Worm (Caenorhabditis elegans) whole organism, L4 larva: ENCODE measurements around the gene dmsr-8.

Experiments used
- D1046.2 ChIP-seq: fragments of 200-800 bp; sonication (Bioruptor generic); IDR thresholded peaks from 2 replicates; pipeline ENCODE4 v1.3.6; 2022; ENCODE audit warnings: missing genetic modification characterization, missing compliant biosample characterization
- F26F4.8 ChIP-seq: fragments of 200-800 bp; sonication (Bioruptor generic); conservative IDR thresholded peaks from 2 replicates; pipeline ENCODE4 v1.3.6; 2022; ENCODE audit warnings: missing genetic modification characterization, missing compliant biosample characterization
- F37D6.2 ChIP-seq: sonication (generic microtip); optimal IDR thresholded peaks from 2 replicates; lab custom pipeline; 2016; ENCODE audit warnings: mild to moderate bottlenecking, missing genetic modification characterization, missing compliant biosample characterization
- F44E2.7 ChIP-seq: fragments of 200-800 bp; sonication (Bioruptor generic); IDR thresholded peaks from 2 replicates; pipeline ENCODE4 v2.1.2; 2022; ENCODE audit warnings: missing genetic modification characterization, missing compliant biosample characterization
- F49E8.2 ChIP-seq: sonication (generic microtip); optimal IDR thresholded peaks from 2 replicates; lab custom pipeline; 2016; ENCODE audit warnings: missing compliant biosample characterization, mild to moderate bottlenecking, missing genetic modification characterization, borderline replicate concordance
- T20F7.1 ChIP-seq: fragments of 200-800 bp; sonication (Bioruptor generic); optimal IDR thresholded peaks from 2 replicates; lab custom pipeline; 2018; ENCODE audit warnings: mild to moderate bottlenecking, missing genetic modification characterization, missing compliant biosample characterization
- T26A8.4 ChIP-seq: fragments of 200-800 bp; sonication (Bioruptor generic); IDR thresholded peaks from 2 replicates; pipeline ENCODE4 v1.3.6; 2022; ENCODE audit warnings: missing genetic modification characterization, missing compliant biosample characterization
- Y105C5A.15 ChIP-seq: fragments of 200-800 bp; sonication (Bioruptor generic); IDR thresholded peaks from 2 replicates; pipeline ENCODE4 v1.3.6; 2022; ENCODE audit warnings: missing genetic modification characterization, missing compliant biosample characterization
- Y75B8A.6 ChIP-seq: fragments of 200-800 bp; sonication (Bioruptor generic); IDR thresholded peaks from 2 replicates; pipeline ENCODE4 v1.3.6; 2022; ENCODE audit warnings: missing genetic modification reagents, missing genetic modification characterization, missing compliant biosample characterization
- aly-2 ChIP-seq: sonication (generic microtip); optimal IDR thresholded peaks from 2 replicates; lab custom pipeline; 2018; ENCODE audit warnings: missing biosample characterization, missing genetic modification characterization
- ceh-32 ChIP-seq: sonication (generic microtip); optimal IDR thresholded peaks from 2 replicates; lab custom pipeline; 2016; ENCODE audit warnings: mild to moderate bottlenecking, missing genetic modification characterization, missing compliant biosample characterization; ENCODE audit not compliant: poor library complexity
- ces-1 ChIP-seq: fragments of 150-350 bp; sonication (generic microtip); optimal IDR thresholded peaks from 4 replicates; lab custom pipeline; 2014; ENCODE audit warnings: missing biosample characterization, missing genetic modification reagents, missing genetic modification characterization
- cey-2 ChIP-seq: sonication (generic microtip); optimal IDR thresholded peaks from 3 replicates; lab custom pipeline; 2017; ENCODE audit warnings: missing genetic modification characterization, mild to moderate bottlenecking, missing compliant biosample characterization, antibody characterized with exemption, borderline replicate concordance; ENCODE audit not compliant: insufficient read depth
- ctbp-1 ChIP-seq: fragments of 200-800 bp; sonication (Bioruptor generic); IDR thresholded peaks from 2 replicates; pipeline ENCODE4 v1.3.6; 2022; ENCODE audit warnings: missing genetic modification reagents, missing genetic modification characterization, missing compliant biosample characterization
- daf-12 ChIP-seq: fragments of 150-350 bp; optimal IDR thresholded peaks from 2 replicates; lab custom pipeline; 2014; ENCODE audit warnings: missing biosample characterization, missing genetic modification reagents, missing genetic modification characterization
- dmd-9 ChIP-seq: fragments of 200-800 bp; sonication (Bioruptor generic); IDR thresholded peaks from 2 replicates; pipeline ENCODE4 v1.3.6; 2022; ENCODE audit warnings: missing genetic modification reagents, missing genetic modification characterization, missing compliant biosample characterization
- duxl-1 ChIP-seq: sonication (generic microtip); optimal IDR thresholded peaks from 2 replicates; lab custom pipeline; 2016; ENCODE audit warnings: mild to moderate bottlenecking, missing genetic modification characterization, moderate library complexity, missing compliant biosample characterization; ENCODE audit not compliant: poor library complexity
- egl-43 ChIP-seq: fragments of 200-800 bp; sonication (Bioruptor generic); IDR thresholded peaks from 2 replicates; pipeline ENCODE4 v1.3.6; 2022; ENCODE audit warnings: missing genetic modification reagents, missing genetic modification characterization, missing compliant biosample characterization
- fos-1 ChIP-seq: fragments of 150-350 bp; optimal IDR thresholded peaks from 2 replicates; lab custom pipeline; 2014; ENCODE audit warnings: missing biosample characterization, missing genetic modification characterization
- gei-8 ChIP-seq: fragments of 200-800 bp; sonication (Bioruptor generic); optimal IDR thresholded peaks from 2 replicates; lab custom pipeline; 2018; ENCODE audit warnings: mild to moderate bottlenecking, missing genetic modification characterization, missing compliant biosample characterization
- hif-1 ChIP-seq, 2 experiments: sonication (generic microtip); optimal IDR thresholded peaks; 2 replicates each; lab custom pipeline; 2016 to 2017; ENCODE audit warnings: missing compliant biosample characterization in 2 of 2, missing genetic modification characterization in 2 of 2, missing genetic modification reagents in 2 of 2, missing genotype in 2 of 2, mild to moderate bottlenecking in 1 of 2
- hlh-11 ChIP-seq: fragments of 200-800 bp; sonication (Bioruptor generic); optimal IDR thresholded peaks from 2 replicates; lab custom pipeline; 2018; ENCODE audit warnings: mild to moderate bottlenecking, missing genetic modification characterization, missing compliant biosample characterization
- hlh-30 ChIP-seq: sonication (generic microtip); optimal IDR thresholded peaks from 2 replicates; lab custom pipeline; 2017; ENCODE audit warnings: antibody characterized with exemption, mild to moderate bottlenecking, missing genetic modification characterization, missing compliant biosample characterization; ENCODE audit not compliant: insufficient read depth
- hmg-1.1 ChIP-seq: fragments of 200-800 bp; sonication (Bioruptor generic); IDR thresholded peaks from 2 replicates; pipeline ENCODE4 v1.3.6; 2022; ENCODE audit warnings: missing genetic modification reagents, missing genetic modification characterization, missing compliant biosample characterization
- lin-13 ChIP-seq: fragments of 150-350 bp; optimal IDR thresholded peaks from 2 replicates; lab custom pipeline; 2014; ENCODE audit warnings: missing biosample characterization, missing genetic modification reagents, missing genetic modification characterization
- lin-15B ChIP-seq: fragments of 150-350 bp; sonication (generic microtip); optimal IDR thresholded peaks from 3 replicates; lab custom pipeline; 2014; ENCODE audit warnings: missing biosample characterization, missing genetic modification characterization
- lsy-2 ChIP-seq, 2 experiments: fragments of 150-350 bp in 1 of 2; sonication (generic microtip) in 1 of 2; optimal IDR thresholded peaks; 2 replicates each; lab custom pipeline; 2014 to 2017; ENCODE audit warnings: missing biosample characterization in 2 of 2, missing genetic modification characterization in 2 of 2
- madf-9 ChIP-seq: fragments of 200-800 bp; sonication (Bioruptor generic); conservative IDR thresholded peaks from 2 replicates; pipeline ENCODE4 v1.3.6; 2022; ENCODE audit warnings: missing genetic modification reagents, missing genetic modification characterization, missing compliant biosample characterization
- mdl-1 ChIP-seq, 2 experiments: fragments of 150-350 bp in 1 of 2; sonication (generic microtip) in 1 of 2; optimal IDR thresholded peaks; 2 replicates each; lab custom pipeline; 2014 to 2017; ENCODE audit warnings: missing biosample characterization in 2 of 2, missing genetic modification characterization in 2 of 2
- mep-1 ChIP-seq: fragments of 150-350 bp; sonication (generic microtip); optimal IDR thresholded peaks from 3 replicates; lab custom pipeline; 2014; ENCODE audit warnings: missing biosample characterization, missing genetic modification characterization
- mes-2 ChIP-seq: sonication (generic microtip); optimal IDR thresholded peaks from 2 replicates; lab custom pipeline; 2016; ENCODE audit warnings: missing genotype, mild to moderate bottlenecking, missing genetic modification characterization, missing compliant biosample characterization; ENCODE audit not compliant: poor library complexity, severe bottlenecking
- mxl-2 ChIP-seq: fragments of 200-800 bp; sonication (Bioruptor generic); conservative IDR thresholded peaks from 2 replicates; pipeline ENCODE4 v1.3.6; 2022; ENCODE audit warnings: missing genetic modification reagents, missing genetic modification characterization, missing compliant biosample characterization
- mxl-3 ChIP-seq: fragments of 200-800 bp; sonication (Bioruptor generic); optimal IDR thresholded peaks from 2 replicates; lab custom pipeline; 2018; ENCODE audit warnings: mild to moderate bottlenecking, missing genetic modification characterization, missing compliant biosample characterization
- nhr-10 ChIP-seq: fragments of 150-350 bp; optimal IDR thresholded peaks from 2 replicates; lab custom pipeline; 2014; ENCODE audit warnings: missing biosample characterization, missing genetic modification characterization
- nhr-102 ChIP-seq: sonication (generic microtip); optimal IDR thresholded peaks from 2 replicates; lab custom pipeline; 2016; ENCODE audit warnings: mild to moderate bottlenecking, missing genetic modification characterization, moderate library complexity, missing compliant biosample characterization
- nhr-11 ChIP-seq: fragments of 150-350 bp; optimal IDR thresholded peaks from 2 replicates; lab custom pipeline; 2014; ENCODE audit warnings: missing biosample characterization, missing genetic modification characterization
- nhr-28 ChIP-seq: fragments of 150-350 bp; optimal IDR thresholded peaks from 2 replicates; lab custom pipeline; 2014; ENCODE audit warnings: missing biosample characterization, missing genetic modification characterization
- nhr-41 ChIP-seq: fragments of 200-800 bp; sonication (Bioruptor generic); IDR thresholded peaks from 2 replicates; pipeline ENCODE4 v1.3.6; 2022; ENCODE audit warnings: missing genetic modification reagents, missing genetic modification characterization, missing compliant biosample characterization
- nhr-42 ChIP-seq: fragments of 200-800 bp; sonication (Bioruptor generic); IDR thresholded peaks from 2 replicates; pipeline ENCODE4 v1.3.6; 2022; ENCODE audit warnings: missing genetic modification characterization, missing compliant biosample characterization
- nhr-48 ChIP-seq: sonication (generic microtip); optimal IDR thresholded peaks from 2 replicates; lab custom pipeline; 2016; ENCODE audit warnings: mild to moderate bottlenecking, missing genetic modification characterization, missing compliant biosample characterization
- nhr-77 ChIP-seq: fragments of 150-350 bp; optimal IDR thresholded peaks from 2 replicates; lab custom pipeline; 2014; ENCODE audit warnings: missing biosample characterization, missing genetic modification characterization
- pqm-1 ChIP-seq: sonication (generic microtip); optimal IDR thresholded peaks from 2 replicates; lab custom pipeline; 2017; ENCODE audit warnings: missing biosample characterization, missing genetic modification characterization
- snpc-4 ChIP-seq: fragments of 150-350 bp; optimal IDR thresholded peaks from 2 replicates; lab custom pipeline; 2014; ENCODE audit warnings: missing biosample characterization, missing genetic modification characterization
- spr-1 ChIP-seq: sonication (generic microtip); optimal IDR thresholded peaks from 2 replicates; lab custom pipeline; 2016; ENCODE audit warnings: mild to moderate bottlenecking, missing genetic modification characterization, missing compliant biosample characterization
- tag-97 ChIP-seq: fragments of 200-800 bp; sonication (Bioruptor generic); IDR thresholded peaks from 2 replicates; pipeline ENCODE4 v1.3.6; 2022; ENCODE audit warnings: missing genetic modification characterization, missing compliant biosample characterization
- unc-39 ChIP-seq: sonication (generic microtip); optimal IDR thresholded peaks from 2 replicates; lab custom pipeline; 2017; ENCODE audit warnings: missing biosample characterization, missing genetic modification characterization
- unc-62 ChIP-seq, 3 experiments: fragments of 150-350 bp in 1 of 3; sonication (generic microtip); optimal IDR thresholded peaks in 2 of 3; peaks in 1 of 3; 1 replicate in 1 of 3; 2 replicates in 2 of 3; lab custom pipeline; 2014 to 2017; ENCODE audit warnings: missing biosample characterization in 3 of 3, missing genetic modification characterization in 3 of 3, missing genetic modification reagents in 3 of 3, missing genotype in 1 of 3
- vab-7 ChIP-seq: fragments of 200-800 bp; sonication (Bioruptor generic); IDR thresholded peaks from 2 replicates; pipeline ENCODE4 v1.3.6; 2022; ENCODE audit warnings: missing genetic modification reagents, missing genetic modification characterization, missing compliant biosample characterization
- zag-1 ChIP-seq: fragments of 150-350 bp; optimal IDR thresholded peaks from 2 replicates; lab custom pipeline; 2014; ENCODE audit warnings: missing biosample characterization, missing genetic modification characterization
- zip-2 ChIP-seq: fragments of 150-350 bp; optimal IDR thresholded peaks from 2 replicates; lab custom pipeline; 2014; ENCODE audit warnings: missing biosample characterization, missing genetic modification characterization
- ztf-7 ChIP-seq: fragments of 150-350 bp; optimal IDR thresholded peaks from 2 replicates; lab custom pipeline; 2014; ENCODE audit warnings: missing biosample characterization, missing genetic modification characterization

The dmsr-8 gene

ce11 chrV:10468190-10468589 is 46.0 kb downstream of the dmsr-8 start, which contains the start of gene egl-9:
egl-9 (plus strand) TSS chrV:10468517.
- TF ChIP-seq nhr-11 (tag; lab: Kevin White, UChicago) (no peak), F26F4.8 (no peak), egl-43 (GFP tag; lab: Robert Waterston, UW) (no peak), nhr-41 (GFP tag; lab: Robert Waterston, UW) (no peak), mep-1 (tag; lab: Kevin White, UChicago) (no peak), F49E8.2 (tag; lab: Kevin White, UChicago) (no peak), dmd-9 (no peak), nhr-102 (tag; lab: Kevin White, UChicago) (peak; percentile 7), cey-2 (tag; lab: Kevin White, UChicago) (no peak), duxl-1 (tag; lab: Kevin White, UChicago) (no peak), unc-39 (tag; lab: Kevin White, UChicago) (no peak), pqm-1 (tag; lab: Kevin White, UChicago) (peak; percentile 19), madf-9 (no peak), gei-8 (GFP tag; lab: Kevin White, UChicago) (no peak), snpc-4 (no peak), nhr-77 (tag; lab: Kevin White, UChicago) (peak; percentile 82), ceh-32 (tag; lab: Kevin White, UChicago) (no peak), ces-1 (GFP tag; lab: Kevin White, UChicago) (no peak), fos-1 (tag; lab: Kevin White, UChicago) (no peak), nhr-10 (no peak), vab-7 (no peak), zag-1 (no peak), lin-15B (tag; lab: Kevin White, UChicago) (no peak), mxl-3 (GFP tag; lab: Kevin White, UChicago) (peak; percentile 2), hlh-30 (peak; percentile 85), F44E2.7 (GFP tag; lab: Robert Waterston, UW) (no peak), spr-1 (tag; lab: Kevin White, UChicago) (no peak), tag-97 (GFP tag; lab: Robert Waterston, UW) (no peak), ztf-7 (tag; lab: Kevin White, UChicago) (no peak), D1046.2 (GFP tag; lab: Robert Waterston, UW) (no peak), hif-1 (tag; optimal IDR thresholded peaks at IDR 0.05; lab: Kevin White, UChicago) (peak; percentile 78 to 98), mxl-2 (GFP tag; lab: Robert Waterston, UW) (no peak), Y105C5A.15 (GFP tag; lab: Robert Waterston, UW) (no peak), daf-12 (tag; lab: Kevin White, UChicago) (no peak), mes-2 (tag; lab: Kevin White, UChicago) (peak; percentile 55), zip-2 (tag; lab: Kevin White, UChicago) (no peak), hmg-1.1 (GFP tag; lab: Robert Waterston, UW) (no peak), T20F7.1 (GFP tag; lab: Kevin White, UChicago) (no peak), Y75B8A.6 (GFP tag; lab: Robert Waterston, UW) (0 out of 2 replicates have a peak, but pooled peaks have one; percentile 16), mdl-1 (tag; optimal IDR thresholded peaks at IDR 0.05; lab: Kevin White, UChicago) (peak in 1 of 2 experiments; percentile 62), aly-2 (no peak), nhr-28 (peak; percentile 64), unc-62 (GFP tag; optimal IDR thresholded peaks at IDR 0.05 in 1 of 2; lab: Kevin White, UChicago) (peak in 1 of 2 experiments; percentile 24), unc-62 (tag; optimal IDR thresholded peaks at IDR 0.05; lab: Kevin White, UChicago) (no peak), T26A8.4 (GFP tag; lab: Robert Waterston, UW) (peak; percentile 51; the same call in 1 of the 2 replicates), F37D6.2 (no peak), hlh-11 (peak; percentile 83), lin-13 (peak; percentile 3), nhr-48 (tag; lab: Kevin White, UChicago) (peak; percentile 53), ctbp-1 (GFP tag; lab: Robert Waterston, UW) (no peak; the same call in 1 of the 2 replicates), lsy-2 (tag; optimal IDR thresholded peaks at IDR 0.05; lab: Kevin White, UChicago) (peak in 1 of 2 experiments; percentile 57), nhr-42 (no peak)
